Worm (Caenorhabditis elegans) whole organism, midembryonic: ENCODE data around the gene C14C11.4.

Experiments
- T22C8.4 ChIP-seq: fragments of 200-800 bp; sonication (Bioruptor generic); IDR thresholded peaks from 2 replicates; pipeline ENCODE4 v1.3.6; 2022; ENCODE audit warnings: missing genetic modification characterization, missing compliant biosample characterization
- cog-1 ChIP-seq: sonication (generic microtip); optimal IDR thresholded peaks from 2 replicates; lab custom pipeline; 2016; ENCODE audit warnings: missing genetic modification characterization, missing compliant biosample characterization
- flt-1 ChIP-seq: fragments of 200-800 bp; sonication (Bioruptor generic); IDR thresholded peaks from 2 replicates; pipeline ENCODE4 v1.3.6; 2022; ENCODE audit warnings: missing genetic modification characterization, missing compliant biosample characterization
- klf-2 ChIP-seq: fragments of 200-800 bp; sonication (Bioruptor generic); conservative IDR thresholded peaks from 2 replicates; pipeline ENCODE4 v1.3.6; 2022; ENCODE audit warnings: missing genetic modification reagents, missing genetic modification characterization, missing compliant biosample characterization
- med-1 ChIP-seq: sonication (generic microtip); optimal IDR thresholded peaks from 2 replicates; lab custom pipeline; 2017; ENCODE audit warnings: missing genetic modification characterization, mild to moderate bottlenecking, missing compliant biosample characterization, antibody characterized with exemption, missing genetic modification reagents; ENCODE audit not compliant: insufficient read depth
- ref-1 ChIP-seq: fragments of 200-800 bp; sonication (Bioruptor generic); conservative IDR thresholded peaks from 2 replicates; pipeline ENCODE4 v1.3.6; 2022; ENCODE audit warnings: missing genetic modification reagents, missing genetic modification characterization, missing compliant biosample characterization
- tab-1 ChIP-seq: fragments of 200-800 bp; sonication (Bioruptor generic); IDR thresholded peaks from 2 replicates; pipeline ENCODE4 v1.3.6; 2022; ENCODE audit warnings: missing genetic modification characterization, missing compliant biosample characterization
- ztf-23 ChIP-seq: fragments of 200-800 bp; sonication (Bioruptor generic); IDR thresholded peaks from 2 replicates; pipeline ENCODE4 v1.3.6; 2022; ENCODE audit warnings: missing genetic modification reagents, missing genetic modification characterization, missing compliant biosample characterization
- ztf-29 ChIP-seq: fragments of 200-800 bp; sonication (Bioruptor generic); IDR thresholded peaks from 2 replicates; pipeline ENCODE4 v1.3.6; 2022; ENCODE audit warnings: missing genetic modification reagents, missing genetic modification characterization, missing compliant biosample characterization

Gene C14C11.4

DNA sequence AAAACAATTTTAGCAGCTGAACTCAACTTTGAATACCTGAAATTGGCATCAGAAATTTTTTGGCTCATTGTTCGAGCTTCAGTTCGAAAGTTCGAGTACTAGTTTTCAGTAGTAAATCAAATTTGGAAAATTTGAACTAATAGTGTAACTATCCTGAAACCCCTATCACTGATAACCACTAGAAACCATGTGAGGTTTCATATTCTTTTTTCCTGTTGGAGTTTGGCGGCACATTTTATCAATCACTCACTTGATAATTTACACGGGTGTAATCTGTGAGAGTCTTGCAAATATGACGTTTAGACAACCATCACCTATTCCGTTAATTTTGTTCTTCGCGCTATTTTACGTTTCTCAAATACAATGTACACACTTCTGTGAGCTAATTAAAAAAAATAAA, at the start of gene C14C11.4:
Gene C14C11.4, plus strand, starts transcription at position 252 of the 400 bp plus-strand sequence.
- TF ChIP-seq ztf-23 (GFP tag; lab: Robert Waterston, UW) = no peak
- TF ChIP-seq med-1 (GFP tag; lab: Kevin White, UChicago) = no peak
- no peak for TF ChIP-seq ztf-29
- TF ChIP-seq T22C8.4 (GFP tag; lab: Robert Waterston, UW) = no peak
- TF ChIP-seq cog-1 (tag; lab: Kevin White, UChicago) = no peak
- no peak for TF ChIP-seq klf-2 (GFP tag; lab: Robert Waterston, UW)
- TF ChIP-seq ref-1 = no peak
- no peak for TF ChIP-seq tab-1 (GFP tag; lab: Robert Waterston, UW)
- TF ChIP-seq flt-1 (GFP tag; lab: Robert Waterston, UW) = no peak

DNA sequence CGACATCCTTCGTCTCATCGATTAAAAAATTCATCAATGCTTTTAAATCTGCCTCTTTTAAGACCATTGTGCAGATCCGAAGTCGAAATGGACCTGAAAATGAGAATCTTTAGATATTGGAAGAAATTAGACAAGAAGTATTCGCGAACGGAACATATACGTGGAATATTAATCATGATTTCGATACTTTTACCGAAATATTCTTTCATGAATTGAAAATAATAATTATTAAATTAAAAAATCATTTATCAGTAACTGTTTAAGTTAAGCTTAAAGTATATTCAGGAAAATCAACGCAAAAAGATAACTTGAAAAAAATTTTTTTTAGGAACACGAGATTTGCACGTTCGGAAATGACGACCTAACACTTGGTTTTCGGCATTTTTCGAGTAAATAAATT, 46.1 kb upstream of the C14C11.4 start, which contains the start of gene CD4.8:
Gene CD4.8, minus strand, starts transcription at position 101 of the 400 bp plus-strand sequence.
- TF ChIP-seq ztf-23 (GFP tag; lab: Robert Waterston, UW) (no peak), T22C8.4 (GFP tag; lab: Robert Waterston, UW) (no peak), med-1 (GFP tag; lab: Kevin White, UChicago) (no peak), ztf-29 (no peak), cog-1 (tag; lab: Kevin White, UChicago) (no peak), ref-1 (no peak), flt-1 (GFP tag; lab: Robert Waterston, UW) (no peak), tab-1 (GFP tag; lab: Robert Waterston, UW) (no peak), klf-2 (GFP tag; lab: Robert Waterston, UW) (no peak)

DNA sequence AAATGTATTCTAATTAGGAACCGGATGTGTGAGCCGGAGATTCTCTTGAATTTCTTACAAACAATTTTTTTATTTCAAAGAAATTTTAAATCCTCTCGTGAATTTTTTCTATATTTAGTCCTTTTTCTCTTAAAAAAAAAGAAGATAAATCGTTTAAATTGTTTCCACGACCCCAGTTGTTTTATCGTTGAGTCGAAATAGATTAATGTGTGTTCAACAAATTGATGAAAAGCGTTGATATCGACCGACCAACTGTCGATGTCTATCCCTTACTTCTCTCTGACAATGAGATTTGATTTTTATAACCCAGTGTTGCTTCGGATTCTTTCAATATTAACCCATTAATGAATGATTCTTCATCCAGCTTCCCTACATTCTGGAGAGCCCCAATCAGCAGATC, 41.2 kb upstream of the C14C11.4 start, which contains the start of gene CD4.1:
Gene CD4.1, plus strand, starts transcription at position 301 of the 400 bp plus-strand sequence.
- TF ChIP-seq med-1 (GFP tag; lab: Kevin White, UChicago) (no peak), ztf-23 (GFP tag; lab: Robert Waterston, UW) (no peak), flt-1 (GFP tag; lab: Robert Waterston, UW) (no peak), ref-1 (no peak), T22C8.4 (GFP tag; lab: Robert Waterston, UW) (no peak), ztf-29 (no peak), tab-1 (GFP tag; lab: Robert Waterston, UW) (no peak), cog-1 (tag; lab: Kevin White, UChicago) (no peak), klf-2 (GFP tag; lab: Robert Waterston, UW) (no peak)

DNA sequence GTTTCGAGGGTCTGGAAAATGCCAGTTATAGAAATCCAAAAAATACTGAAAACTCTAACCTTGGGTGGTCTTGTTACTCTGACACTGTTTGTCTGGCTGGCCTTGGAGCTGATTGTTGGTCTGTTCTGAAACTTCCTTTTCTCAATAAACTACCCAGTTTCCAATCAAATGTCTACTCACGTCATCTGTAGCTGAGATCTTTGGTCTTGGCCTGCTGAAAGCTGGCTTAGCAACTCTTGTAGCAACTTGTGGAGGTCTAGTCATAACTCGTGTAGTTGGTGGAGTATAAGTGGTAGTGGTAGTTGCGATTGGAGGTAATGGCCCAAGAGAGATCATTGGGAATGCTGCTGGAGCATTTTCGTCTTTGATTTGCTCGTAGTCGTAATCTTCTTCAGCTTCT, 37.2 kb upstream of the C14C11.4 start:
- TF ChIP-seq cog-1 (tag; lab: Kevin White, UChicago) (no peak), klf-2 (GFP tag; lab: Robert Waterston, UW) (no peak), T22C8.4 (GFP tag; lab: Robert Waterston, UW) (no peak), ref-1 (no peak), ztf-23 (GFP tag; lab: Robert Waterston, UW) (no peak), med-1 (GFP tag; lab: Kevin White, UChicago) (no peak), ztf-29 (no peak), flt-1 (GFP tag; lab: Robert Waterston, UW) (no peak), tab-1 (GFP tag; lab: Robert Waterston, UW) (no peak)

DNA sequence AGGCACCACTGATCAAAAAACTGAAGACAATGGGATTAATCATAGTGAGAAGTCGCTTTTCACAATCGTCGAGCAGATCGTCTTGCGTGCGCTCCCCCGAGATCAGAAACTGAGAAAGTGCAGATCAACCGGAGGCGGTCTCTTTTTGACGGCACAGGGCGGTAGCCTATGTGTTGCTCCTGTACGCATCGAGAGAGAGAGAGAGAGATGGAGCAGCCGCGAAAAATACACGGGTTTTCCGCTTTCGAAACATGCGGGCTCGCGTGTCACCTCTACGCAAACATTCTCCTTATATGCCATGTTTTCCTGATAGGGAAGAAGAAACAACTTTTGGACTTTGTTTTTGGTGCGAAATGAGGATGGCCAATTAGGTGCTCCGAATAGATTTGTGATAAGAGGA, 34.3 kb upstream of the C14C11.4 start, which contains the start of gene lrpc-1:
Gene lrpc-1, minus strand, starts transcription at position 101 of the 400 bp plus-strand sequence.
- TF ChIP-seq ztf-23 (GFP tag; lab: Robert Waterston, UW) = 0 out of 2 replicates have a peak, but pooled peaks have one; percentile 13
- no peak for TF ChIP-seq med-1 (GFP tag; lab: Kevin White, UChicago)
- no peak for TF ChIP-seq cog-1 (tag; lab: Kevin White, UChicago)
- no peak for TF ChIP-seq ref-1

DNA sequence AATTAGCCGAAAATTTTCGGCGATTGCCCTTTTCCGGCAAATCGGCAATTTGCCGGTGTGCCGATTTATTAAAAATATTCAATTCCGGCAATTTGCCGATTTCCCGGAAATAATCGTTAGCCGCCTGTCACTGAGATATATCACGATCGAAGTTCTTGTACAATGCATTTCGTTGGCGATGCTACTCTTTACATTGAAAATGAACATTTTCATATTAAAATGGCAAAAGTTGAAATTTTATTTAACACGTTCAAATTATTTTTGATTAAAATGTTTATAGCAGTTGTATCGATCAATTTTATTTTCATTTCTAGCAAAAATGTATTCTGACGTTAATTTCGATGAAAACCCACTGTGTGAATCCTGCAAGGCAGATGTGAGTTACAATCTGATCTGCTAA, 32.7 kb upstream of the C14C11.4 start, which contains the start of gene M03E7.3:
Gene M03E7.3, plus strand, starts transcription at position 301 of the 400 bp plus-strand sequence.
- TF ChIP-seq klf-2 (GFP tag; lab: Robert Waterston, UW) (no peak), ztf-23 (GFP tag; lab: Robert Waterston, UW) (no peak), ref-1 (no peak), flt-1 (GFP tag; lab: Robert Waterston, UW) (no peak), med-1 (GFP tag; lab: Kevin White, UChicago) (no peak), ztf-29 (no peak), T22C8.4 (GFP tag; lab: Robert Waterston, UW) (no peak), cog-1 (tag; lab: Kevin White, UChicago) (no peak), tab-1 (GFP tag; lab: Robert Waterston, UW) (no peak)

DNA sequence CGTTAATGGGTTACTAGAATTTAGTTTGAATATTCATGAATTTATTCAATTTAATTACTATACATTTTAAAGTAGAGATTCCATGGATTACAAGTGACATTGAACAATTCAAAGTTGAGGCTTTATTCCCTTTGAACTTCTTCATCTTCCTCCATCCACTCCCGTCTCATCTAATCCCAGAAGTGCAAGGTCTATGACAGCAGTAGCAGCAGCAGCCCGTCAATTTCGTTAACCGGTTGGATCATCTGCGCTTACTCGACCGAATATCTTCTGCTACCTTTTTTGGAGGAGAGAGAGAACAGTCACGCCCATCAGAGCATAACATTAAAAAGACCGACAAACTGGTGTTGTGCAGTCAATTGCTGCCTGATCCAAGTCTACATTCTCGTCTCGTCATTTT, 30.1 kb upstream of the C14C11.4 start, which contains the start of gene M03E7.2:
Gene M03E7.2, plus strand, starts transcription at position 301 of the 400 bp plus-strand sequence.
- no peak for TF ChIP-seq ztf-29
- no peak for TF ChIP-seq flt-1 (GFP tag; lab: Robert Waterston, UW)
- TF ChIP-seq klf-2 (GFP tag; lab: Robert Waterston, UW) = no peak
- no peak for TF ChIP-seq tab-1 (GFP tag; lab: Robert Waterston, UW)
- TF ChIP-seq cog-1 (tag; lab: Kevin White, UChicago) = no peak
- TF ChIP-seq ref-1 = no peak
- TF ChIP-seq ztf-23 (GFP tag; lab: Robert Waterston, UW) = no peak
- TF ChIP-seq T22C8.4 (GFP tag; lab: Robert Waterston, UW) = no peak
- no peak for TF ChIP-seq med-1 (GFP tag; lab: Kevin White, UChicago)

DNA sequence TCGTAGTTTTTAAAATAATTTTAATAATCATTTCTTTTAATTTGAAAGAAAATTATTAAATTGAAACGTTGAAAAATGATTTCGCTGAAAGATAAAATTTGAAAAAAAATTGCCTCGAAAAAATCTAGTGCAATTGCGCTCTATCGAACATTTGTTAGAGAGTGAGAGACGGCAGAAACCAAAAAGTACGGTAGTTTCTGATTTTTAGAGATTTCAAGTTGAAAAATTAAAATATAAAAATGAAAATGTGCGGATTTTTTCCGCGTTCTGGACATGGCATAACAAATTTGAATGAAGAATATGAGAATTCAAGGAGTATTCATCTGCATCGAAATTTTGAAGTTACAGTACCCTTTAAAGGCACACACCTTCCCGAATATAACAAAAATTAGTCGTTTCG, 28.0 kb upstream of the C14C11.4 start:
- TF ChIP-seq ztf-23 (GFP tag; lab: Robert Waterston, UW) = no peak
- no peak for TF ChIP-seq klf-2 (GFP tag; lab: Robert Waterston, UW)
- no peak for TF ChIP-seq tab-1 (GFP tag; lab: Robert Waterston, UW)
- no peak for TF ChIP-seq med-1 (GFP tag; lab: Kevin White, UChicago)
- no peak for TF ChIP-seq ztf-29
- TF ChIP-seq ref-1 = no peak
- TF ChIP-seq cog-1 (tag; lab: Kevin White, UChicago) = no peak
- no peak for TF ChIP-seq flt-1 (GFP tag; lab: Robert Waterston, UW)
- no peak for TF ChIP-seq T22C8.4 (GFP tag; lab: Robert Waterston, UW)

DNA sequence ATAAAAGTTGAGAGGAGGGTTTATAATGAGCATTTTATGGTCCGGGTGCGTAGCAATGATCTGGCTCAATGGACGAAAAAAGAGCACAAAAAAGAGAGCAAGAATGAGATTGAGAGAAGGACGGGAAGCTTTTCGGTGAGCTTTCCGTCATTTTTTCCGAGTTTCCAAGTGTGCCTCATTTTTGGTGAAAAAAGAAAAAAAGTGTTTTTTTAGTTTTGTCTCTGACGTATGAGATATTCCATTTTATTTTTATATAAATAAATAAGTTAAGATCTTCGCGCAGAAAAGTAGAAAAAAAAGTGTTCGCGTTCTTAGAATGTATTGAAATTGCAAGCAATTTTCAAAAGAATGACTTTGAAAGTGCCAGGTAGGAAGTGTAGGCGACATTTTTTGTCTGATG, 27.4 kb upstream of the C14C11.4 start, which contains the start of gene memb-2:
Gene memb-2, minus strand, starts transcription at position 101 of the 400 bp plus-strand sequence.
- TF ChIP-seq cog-1 (tag; lab: Kevin White, UChicago) (no peak), tab-1 (GFP tag; lab: Robert Waterston, UW) (no peak), ztf-29 (no peak), ref-1 (no peak), T22C8.4 (GFP tag; lab: Robert Waterston, UW) (no peak), klf-2 (GFP tag; lab: Robert Waterston, UW) (no peak), flt-1 (GFP tag; lab: Robert Waterston, UW) (no peak), ztf-23 (GFP tag; lab: Robert Waterston, UW) (no peak), med-1 (GFP tag; lab: Kevin White, UChicago) (no peak)
